Worm (Caenorhabditis elegans) whole organism, L3 larva: ENCODE results near the gene ipla-1.

Experiments
- ZK546.5 ChIP-seq: sonication (generic microtip); optimal IDR thresholded peaks from 2 replicates; lab custom pipeline; 2017; ENCODE audit warnings: missing biosample characterization, missing genetic modification characterization
- elt-1 ChIP-seq: fragments of 150-350 bp; optimal IDR thresholded peaks from 2 replicates; lab custom pipeline; 2014; ENCODE audit warnings: missing biosample characterization, missing genetic modification characterization
- elt-2 ChIP-seq: sonication (generic microtip); optimal IDR thresholded peaks from 2 replicates; lab custom pipeline; 2016; ENCODE audit warnings: missing genetic modification reagents, mild to moderate bottlenecking, missing genetic modification characterization, missing compliant biosample characterization
- elt-3 ChIP-seq, 3 experiments: fragments of 150-350 bp in 1 of 3; sonication (generic microtip) in 2 of 3; optimal IDR thresholded peaks; 2 replicates in 2 of 3; 4 replicates in 1 of 3; lab custom pipeline; 2014 to 2017; ENCODE audit warnings: missing biosample characterization in 3 of 3, missing genetic modification characterization in 3 of 3
- fkh-2 ChIP-seq: fragments of 150-350 bp; optimal IDR thresholded peaks from 2 replicates; lab custom pipeline; 2014; ENCODE audit warnings: missing biosample characterization, missing genetic modification reagents, missing genetic modification characterization
- jun-1 ChIP-seq: fragments of 150-350 bp; optimal IDR thresholded peaks from 2 replicates; lab custom pipeline; 2014; ENCODE audit warnings: missing biosample characterization, missing genetic modification reagents, missing genetic modification characterization
- mdl-1 ChIP-seq: fragments of 150-350 bp; optimal IDR thresholded peaks from 2 replicates; lab custom pipeline; 2014; ENCODE audit warnings: missing biosample characterization, missing genetic modification characterization
- nfya-1 ChIP-seq: sonication (generic microtip); optimal IDR thresholded peaks from 2 replicates; lab custom pipeline; 2017; ENCODE audit warnings: missing genetic modification characterization, mild to moderate bottlenecking, missing compliant biosample characterization, antibody characterized with exemption, moderate library complexity; ENCODE audit not compliant: insufficient read depth
- nhr-11 ChIP-seq: fragments of 150-350 bp; optimal IDR thresholded peaks from 2 replicates; lab custom pipeline; 2014; ENCODE audit warnings: missing biosample characterization, missing genetic modification characterization
- nhr-12 ChIP-seq: fragments of 150-350 bp; optimal IDR thresholded peaks from 2 replicates; lab custom pipeline; 2014; ENCODE audit warnings: missing biosample characterization, missing genetic modification characterization
- nhr-23 ChIP-seq: fragments of 150-350 bp; optimal IDR thresholded peaks from 2 replicates; lab custom pipeline; 2014; ENCODE audit warnings: missing biosample characterization, missing genetic modification reagents, missing genetic modification characterization
- nhr-237 ChIP-seq: fragments of 150-350 bp; optimal IDR thresholded peaks from 2 replicates; lab custom pipeline; 2014; ENCODE audit warnings: missing biosample characterization, missing genetic modification characterization
- nhr-25 ChIP-seq: sonication (generic microtip); optimal IDR thresholded peaks from 2 replicates; lab custom pipeline; 2017; ENCODE audit warnings: missing biosample characterization, missing genetic modification characterization
- nhr-28 ChIP-seq: fragments of 150-350 bp; optimal IDR thresholded peaks from 2 replicates; lab custom pipeline; 2014; ENCODE audit warnings: missing biosample characterization, missing genetic modification characterization
- nhr-76 ChIP-seq: fragments of 150-350 bp; sonication (generic microtip); optimal IDR thresholded peaks from 5 replicates; lab custom pipeline; 2014; ENCODE audit warnings: missing biosample characterization, missing genetic modification characterization
- pha-4 ChIP-seq: fragments of 150-350 bp; optimal IDR thresholded peaks from 2 replicates; lab custom pipeline; 2014; ENCODE audit warnings: missing biosample characterization, missing genetic modification reagents, missing genetic modification characterization
- pqm-1 ChIP-seq: fragments of 150-350 bp; optimal IDR thresholded peaks from 2 replicates; lab custom pipeline; 2017; ENCODE audit warnings: missing biosample characterization, missing genetic modification characterization, inconsistent platforms
- unc-62 ChIP-seq: fragments of 150-350 bp; sonication (generic microtip); optimal IDR thresholded peaks from 4 replicates; lab custom pipeline; 2014; ENCODE audit warnings: missing biosample characterization, missing genetic modification reagents, missing genetic modification characterization
- zag-1 ChIP-seq: fragments of 150-350 bp; optimal IDR thresholded peaks from 2 replicates; lab custom pipeline; 2014; ENCODE audit warnings: missing biosample characterization, missing genetic modification characterization
- ztf-11 ChIP-seq: fragments of 150-350 bp; optimal IDR thresholded peaks from 2 replicates; lab custom pipeline; 2014; ENCODE audit warnings: missing biosample characterization, missing genetic modification characterization
- ztf-4 ChIP-seq: fragments of 150-350 bp; optimal IDR thresholded peaks from 2 replicates; lab custom pipeline; 2014; ENCODE audit warnings: missing biosample characterization, missing genetic modification characterization

Gene ipla-1

DNA sequence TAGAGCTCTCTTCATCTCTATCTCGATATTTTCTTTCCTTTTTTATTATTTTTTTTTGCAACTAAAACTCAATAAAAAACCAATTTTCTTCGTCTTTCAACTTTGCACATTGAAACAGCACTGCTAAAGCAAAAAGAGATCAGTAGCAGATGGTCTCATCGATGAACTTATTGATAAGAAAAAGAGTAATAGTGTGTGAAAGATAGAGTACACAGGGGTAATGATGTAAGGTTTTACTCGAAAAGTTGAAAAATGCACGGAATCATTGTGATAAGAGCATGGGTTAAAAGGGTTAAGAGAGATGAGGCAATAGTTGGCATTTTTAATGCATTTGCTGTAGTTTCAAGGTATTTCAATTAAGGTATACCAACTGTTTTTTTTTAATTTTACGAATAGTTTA is 49.1 kb downstream of the ipla-1 start:
- TF ChIP-seq elt-3 (tag; optimal IDR thresholded peaks at IDR 0.05; lab: Kevin White, UChicago) (no peak), elt-2 (tag; lab: Kevin White, UChicago) (peak; percentile 76), pqm-1 (tag; lab: Kevin White, UChicago) (peak; percentile 83), ztf-4 (tag; lab: Kevin White, UChicago) (peak; percentile 38), jun-1 (tag; lab: Kevin White, UChicago) (no peak)

DNA sequence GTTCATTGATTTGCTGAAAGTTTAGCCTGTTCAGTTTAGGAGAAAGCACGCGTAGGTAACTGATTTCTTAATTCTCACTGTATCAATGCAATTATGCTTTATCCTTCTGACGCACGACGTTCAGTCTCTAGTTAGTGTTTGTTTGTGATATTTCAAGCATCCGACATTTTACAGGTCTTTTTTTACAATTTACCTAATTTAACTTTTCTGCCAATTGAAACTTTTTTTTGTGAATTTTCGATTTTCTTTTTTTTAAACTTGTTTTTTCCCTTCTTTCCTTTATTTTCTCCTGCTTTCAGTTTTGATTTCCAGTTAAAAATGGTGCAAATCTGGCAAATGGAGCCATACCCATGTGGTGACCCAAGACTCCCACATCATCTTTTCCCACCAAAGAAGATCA is 50.4 kb downstream of the ipla-1 start, which contains the start of gene K07E1.1:
TSS of gene K07E1.1 (plus strand) at position 301 of the 400 bp plus-strand sequence.
- no peak for TF ChIP-seq ZK546.5 (tag; lab: Kevin White, UChicago)
- TF ChIP-seq nfya-1 (tag; lab: Kevin White, UChicago) = no peak
- no peak for TF ChIP-seq pha-4 (tag; lab: Kevin White, UChicago)
- TF ChIP-seq nhr-28 (tag; lab: Kevin White, UChicago) = no peak
- no peak for TF ChIP-seq zag-1 (tag; lab: Kevin White, UChicago)
- no peak for TF ChIP-seq nhr-12 (tag; lab: Kevin White, UChicago)
- TF ChIP-seq ztf-11 = no peak
- no peak for TF ChIP-seq unc-62 (GFP tag; lab: Kevin White, UChicago)
- TF ChIP-seq nhr-76 (tag; lab: Kevin White, UChicago) = no peak
- no peak for TF ChIP-seq nhr-237 (tag; lab: Kevin White, UChicago)
- no peak for TF ChIP-seq nhr-23 (tag; lab: Kevin White, UChicago)

DNA sequence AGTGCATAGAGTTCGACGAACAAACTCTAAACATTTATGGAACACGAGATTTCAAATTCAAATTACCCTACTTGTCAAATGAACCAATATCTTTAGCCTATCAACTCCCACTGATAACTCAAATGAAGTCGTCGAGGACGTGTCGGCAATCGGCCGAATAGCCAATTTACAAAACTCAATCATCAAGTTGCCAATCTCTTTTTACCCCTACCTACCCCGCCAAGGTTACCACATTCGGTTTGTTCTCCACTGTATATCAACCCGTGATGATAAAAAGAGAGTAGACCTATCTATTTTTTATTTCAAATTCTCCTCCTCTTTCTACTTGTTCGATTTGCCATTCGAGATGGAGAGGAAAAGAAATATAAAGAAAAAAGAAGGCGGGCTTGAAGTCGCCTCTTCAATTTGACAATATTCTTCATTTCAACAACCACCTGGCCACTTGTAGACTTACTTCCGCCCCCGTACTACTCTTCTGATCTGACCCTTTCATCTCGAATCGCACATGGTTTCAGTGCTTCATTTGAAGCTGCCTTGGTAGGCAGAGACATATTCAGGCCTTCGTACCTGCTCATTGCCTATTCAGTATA is 51.1 kb downstream of the ipla-1 start:
- no peak for TF ChIP-seq pha-4 (tag; lab: Kevin White, UChicago)
- no peak for TF ChIP-seq ZK546.5 (tag; lab: Kevin White, UChicago)
- no peak for TF ChIP-seq elt-3 (tag; optimal IDR thresholded peaks at IDR 0.05; lab: Kevin White, UChicago)
- no peak for TF ChIP-seq ztf-11
- no peak for TF ChIP-seq mdl-1

DNA sequence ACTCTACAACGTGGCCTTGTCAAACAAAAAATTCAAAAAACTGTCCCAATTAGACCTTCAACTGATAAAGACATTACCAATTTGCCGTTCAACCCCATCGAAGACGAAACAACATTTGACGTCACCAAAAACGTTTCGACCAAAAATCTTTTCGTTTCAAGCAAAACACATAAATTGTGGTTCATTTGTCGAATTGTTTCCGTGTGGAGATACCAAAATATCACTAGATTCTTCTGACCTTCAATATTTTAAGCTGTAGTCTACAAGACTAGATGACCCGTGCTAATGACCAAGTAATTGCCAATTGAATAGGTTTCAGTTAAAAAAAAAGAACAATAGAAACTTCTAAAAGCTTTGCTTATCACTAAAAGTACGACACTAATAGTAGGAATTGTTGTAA is 52.7 kb downstream of the ipla-1 start:
- TF ChIP-seq nhr-25 (tag; lab: Kevin White, UChicago) = peak; percentile 28
- TF ChIP-seq nhr-11 (tag; lab: Kevin White, UChicago) = no peak
- TF ChIP-seq nhr-237 (tag; lab: Kevin White, UChicago) = no peak

DNA sequence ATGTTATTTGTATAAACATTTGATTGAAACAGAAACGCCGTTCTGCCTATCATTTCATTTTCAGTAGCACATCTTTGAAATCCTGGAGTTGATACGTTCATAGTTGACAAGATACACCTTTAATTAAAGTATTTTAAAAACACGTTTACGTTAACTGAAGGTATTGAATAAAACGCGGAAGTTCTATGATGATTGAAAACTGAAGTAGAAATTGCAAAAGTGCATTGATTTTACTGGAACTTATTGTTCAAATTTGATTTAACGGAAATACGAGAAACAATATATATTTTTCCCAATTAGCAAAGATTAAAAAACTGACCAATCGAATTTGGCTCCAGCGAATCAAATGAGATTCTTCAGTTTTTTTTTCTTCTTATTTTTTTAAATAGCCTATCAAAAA is 57.6 kb downstream of the ipla-1 start, which contains the start of gene sra-34:
TSS of gene sra-34 (minus strand) at position 101 of the 400 bp plus-strand sequence.
- TF ChIP-seq elt-1 (tag; lab: Kevin White, UChicago) = no peak
- TF ChIP-seq fkh-2 = no peak
